Worm (Caenorhabditis elegans) whole organism, L4 larva: ENCODE measurements around the gene C17H12.8.
A peak's percentile ranks its signal among the peaks of the same experiment; 100 is the strongest.

ENCODE experiments used
- F44E2.7 ChIP-seq: fragments of 200-800 bp; sonication (Bioruptor generic); IDR thresholded peaks from 2 replicates; pipeline ENCODE4 v2.1.2; 2022; ENCODE audit warnings: missing genetic modification characterization, missing compliant biosample characterization
- R02D3.7 ChIP-seq: fragments of 150-350 bp; sonication (generic microtip); optimal IDR thresholded peaks from 3 replicates; lab custom pipeline; 2014; ENCODE audit warnings: missing biosample characterization, missing genetic modification characterization
- ZK546.5 ChIP-seq, 2 experiments: sonication (generic microtip); optimal IDR thresholded peaks; 2 replicates each; lab custom pipeline; 2017; ENCODE audit warnings: missing biosample characterization in 2 of 2, missing genetic modification characterization in 2 of 2
- aha-1 ChIP-seq: fragments of 150-350 bp; peaks from one replicate; lab custom pipeline; 2014; ENCODE audit warnings: missing biosample characterization, missing genetic modification characterization
- ceh-20 ChIP-seq: fragments of 200-800 bp; sonication (Bioruptor generic); IDR thresholded peaks from 2 replicates; pipeline ENCODE4 v1.3.6; 2022; ENCODE audit warnings: missing genetic modification reagents, missing genetic modification characterization, missing compliant biosample characterization
- ceh-44 ChIP-seq: fragments of 200-800 bp; sonication (Bioruptor generic); IDR thresholded peaks from 2 replicates; pipeline ENCODE4 v1.3.6; 2022; ENCODE audit warnings: missing genetic modification reagents, missing genetic modification characterization, missing compliant biosample characterization
- ceh-82 ChIP-seq: sonication (generic microtip); optimal IDR thresholded peaks from 2 replicates; lab custom pipeline; 2017; ENCODE audit warnings: missing biosample characterization, missing genetic modification characterization
- ctbp-1 ChIP-seq: fragments of 200-800 bp; sonication (Bioruptor generic); IDR thresholded peaks from 2 replicates; pipeline ENCODE4 v1.3.6; 2022; ENCODE audit warnings: missing genetic modification reagents, missing genetic modification characterization, missing compliant biosample characterization
- daf-16 ChIP-seq, 3 experiments: sonication (generic microtip); optimal IDR thresholded peaks; 2 replicates each; lab custom pipeline; 2016 to 2017; ENCODE audit warnings: missing genetic modification characterization in 3 of 3, missing genetic modification reagents in 3 of 3, mild to moderate bottlenecking in 2 of 3, missing compliant biosample characterization in 2 of 3, missing biosample characterization in 1 of 3, moderate library complexity in 1 of 3
- daf-8 ChIP-seq: fragments of 200-800 bp; sonication (Bioruptor generic); IDR thresholded peaks from 2 replicates; pipeline ENCODE4 v1.3.6; 2022; ENCODE audit warnings: missing genetic modification characterization, missing compliant biosample characterization
- dmd-6 ChIP-seq: fragments of 200-800 bp; sonication (Bioruptor generic); IDR thresholded peaks from 2 replicates; pipeline ENCODE4 v1.3.6; 2022; ENCODE audit warnings: missing genetic modification reagents, missing genetic modification characterization, missing compliant biosample characterization
- dmd-8 ChIP-seq: fragments of 200-800 bp; sonication (Bioruptor generic); IDR thresholded peaks from 2 replicates; pipeline ENCODE4 v1.3.6; 2022; ENCODE audit warnings: missing genetic modification characterization, missing compliant biosample characterization
- dve-1 ChIP-seq: sonication (generic microtip); optimal IDR thresholded peaks from 2 replicates; lab custom pipeline; 2017; ENCODE audit warnings: antibody characterized with exemption, mild to moderate bottlenecking, missing genetic modification characterization, missing compliant biosample characterization; ENCODE audit not compliant: insufficient read depth
- fos-1 ChIP-seq: fragments of 150-350 bp; optimal IDR thresholded peaks from 2 replicates; lab custom pipeline; 2014; ENCODE audit warnings: missing biosample characterization, missing genetic modification characterization
- hif-1 ChIP-seq, 2 experiments: sonication (generic microtip); optimal IDR thresholded peaks; 2 replicates each; lab custom pipeline; 2016 to 2017; ENCODE audit warnings: missing compliant biosample characterization in 2 of 2, missing genetic modification characterization in 2 of 2, missing genetic modification reagents in 2 of 2, missing genotype in 2 of 2, mild to moderate bottlenecking in 1 of 2
- hlh-11 ChIP-seq: fragments of 200-800 bp; sonication (Bioruptor generic); optimal IDR thresholded peaks from 2 replicates; lab custom pipeline; 2018; ENCODE audit warnings: mild to moderate bottlenecking, missing genetic modification characterization, missing compliant biosample characterization
- hlh-30 ChIP-seq: sonication (generic microtip); optimal IDR thresholded peaks from 2 replicates; lab custom pipeline; 2017; ENCODE audit warnings: antibody characterized with exemption, mild to moderate bottlenecking, missing genetic modification characterization, missing compliant biosample characterization; ENCODE audit not compliant: insufficient read depth
- hmg-1.1 ChIP-seq: fragments of 200-800 bp; sonication (Bioruptor generic); IDR thresholded peaks from 2 replicates; pipeline ENCODE4 v1.3.6; 2022; ENCODE audit warnings: missing genetic modification reagents, missing genetic modification characterization, missing compliant biosample characterization
- lin-29 ChIP-seq: fragments of 200-800 bp; sonication (Bioruptor generic); IDR thresholded peaks from 2 replicates; pipeline ENCODE4 v1.3.6; 2022; ENCODE audit warnings: missing genetic modification reagents, missing genetic modification characterization, missing compliant biosample characterization
- lin-38 ChIP-seq: fragments of 200-800 bp; sonication (Bioruptor generic); IDR thresholded peaks from 2 replicates; pipeline ENCODE4 v1.3.6; 2022; ENCODE audit warnings: missing genetic modification reagents, missing genetic modification characterization, missing compliant biosample characterization
- lir-3 ChIP-seq: sonication (generic microtip); optimal IDR thresholded peaks from 2 replicates; lab custom pipeline; 2016; ENCODE audit warnings: mild to moderate bottlenecking, missing genetic modification characterization, missing compliant biosample characterization
- mdt-29 ChIP-seq: fragments of 200-800 bp; sonication (Bioruptor generic); IDR thresholded peaks from 2 replicates; pipeline ENCODE4 v1.3.6; 2022; ENCODE audit warnings: missing genetic modification reagents, missing genetic modification characterization, missing compliant biosample characterization
- mxl-3 ChIP-seq: fragments of 200-800 bp; sonication (Bioruptor generic); optimal IDR thresholded peaks from 2 replicates; lab custom pipeline; 2018; ENCODE audit warnings: mild to moderate bottlenecking, missing genetic modification characterization, missing compliant biosample characterization
- nhr-102 ChIP-seq: sonication (generic microtip); optimal IDR thresholded peaks from 2 replicates; lab custom pipeline; 2016; ENCODE audit warnings: mild to moderate bottlenecking, missing genetic modification characterization, moderate library complexity, missing compliant biosample characterization
- nhr-28 ChIP-seq: fragments of 150-350 bp; optimal IDR thresholded peaks from 2 replicates; lab custom pipeline; 2014; ENCODE audit warnings: missing biosample characterization, missing genetic modification characterization
- nhr-48 ChIP-seq: sonication (generic microtip); optimal IDR thresholded peaks from 2 replicates; lab custom pipeline; 2016; ENCODE audit warnings: mild to moderate bottlenecking, missing genetic modification characterization, missing compliant biosample characterization
- nhr-6 ChIP-seq: fragments of 150-350 bp; optimal IDR thresholded peaks from 2 replicates; lab custom pipeline; 2014; ENCODE audit warnings: missing biosample characterization, missing genetic modification characterization
- nhr-77 ChIP-seq: fragments of 150-350 bp; optimal IDR thresholded peaks from 2 replicates; lab custom pipeline; 2014; ENCODE audit warnings: missing biosample characterization, missing genetic modification characterization
- php-3 ChIP-seq: fragments of 200-800 bp; sonication (Bioruptor generic); IDR thresholded peaks from 2 replicates; pipeline ENCODE4 v1.3.6; 2022; ENCODE audit warnings: missing genetic modification reagents, missing genetic modification characterization, missing compliant biosample characterization
- pqm-1 ChIP-seq: sonication (generic microtip); optimal IDR thresholded peaks from 2 replicates; lab custom pipeline; 2017; ENCODE audit warnings: missing biosample characterization, missing genetic modification characterization
- rbr-2 ChIP-seq: sonication (generic microtip); optimal IDR thresholded peaks from 2 replicates; lab custom pipeline; 2016; ENCODE audit warnings: missing genotype, missing genetic modification characterization, missing compliant biosample characterization
- tag-97 ChIP-seq: fragments of 200-800 bp; sonication (Bioruptor generic); IDR thresholded peaks from 2 replicates; pipeline ENCODE4 v1.3.6; 2022; ENCODE audit warnings: missing genetic modification characterization, missing compliant biosample characterization
- unc-130 ChIP-seq: sonication (generic microtip); optimal IDR thresholded peaks from 2 replicates; lab custom pipeline; 2016; ENCODE audit warnings: missing genetic modification reagents, missing genetic modification characterization, missing compliant biosample characterization
- unc-62 ChIP-seq, 3 experiments: fragments of 150-350 bp in 1 of 3; sonication (generic microtip); optimal IDR thresholded peaks in 2 of 3; peaks in 1 of 3; 1 replicate in 1 of 3; 2 replicates in 2 of 3; lab custom pipeline; 2014 to 2017; ENCODE audit warnings: missing biosample characterization in 3 of 3, missing genetic modification characterization in 3 of 3, missing genetic modification reagents in 3 of 3, missing genotype in 1 of 3
- vab-7 ChIP-seq: fragments of 200-800 bp; sonication (Bioruptor generic); IDR thresholded peaks from 2 replicates; pipeline ENCODE4 v1.3.6; 2022; ENCODE audit warnings: missing genetic modification reagents, missing genetic modification characterization, missing compliant biosample characterization
- zag-1 ChIP-seq: fragments of 150-350 bp; optimal IDR thresholded peaks from 2 replicates; lab custom pipeline; 2014; ENCODE audit warnings: missing biosample characterization, missing genetic modification characterization

C17H12.8 gene

DNA sequence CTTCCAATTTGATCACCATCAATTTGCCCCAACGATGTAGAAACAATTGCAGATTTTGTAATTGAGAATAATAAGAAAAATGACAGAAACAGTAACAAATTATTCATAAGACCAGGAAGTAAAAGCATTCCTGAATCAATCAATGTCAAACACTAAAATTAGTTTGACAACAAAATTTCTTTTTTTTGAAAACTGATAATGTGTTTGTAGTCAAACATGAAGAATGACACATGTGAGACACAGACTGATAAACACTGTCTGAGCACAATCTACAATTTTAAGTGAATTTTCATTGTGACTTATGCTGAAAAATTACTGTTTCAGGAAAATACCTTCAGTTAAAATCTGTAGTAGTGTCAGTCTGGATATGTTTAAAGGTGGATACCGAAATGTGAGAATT is 16.4 kb upstream of the C17H12.8 start, which contains the start of the genes cest-4 and C17H12.11:
cest-4 (minus strand) TSS at position 206 of the 400 bp plus-strand sequence.
C17H12.11 (plus strand) TSS at position 256 of the 400 bp plus-strand sequence.
- TF ChIP-seq ceh-44 (GFP tag; lab: Robert Waterston, UW) (no peak), daf-16 (GFP tag; optimal IDR thresholded peaks at IDR 0.05; lab: Kevin White, UChicago) (no peak), daf-16 (tag; optimal IDR thresholded peaks at IDR 0.05; lab: Kevin White, UChicago) (peak; percentile 93), nhr-48 (peak; percentile 9), fos-1 (tag; lab: Kevin White, UChicago) (no peak), aha-1 (peak; percentile 56), nhr-102 (no peak), hmg-1.1 (GFP tag; lab: Robert Waterston, UW) (no peak), ceh-20 (GFP tag; lab: Robert Waterston, UW) (peak; percentile 43; the same call in 1 of the 2 replicates), F44E2.7 (GFP tag; lab: Robert Waterston, UW) (no peak), dmd-6 (GFP tag; lab: Robert Waterston, UW) (peak; percentile 91), dve-1 (tag; lab: Kevin White, UChicago) (peak; percentile 79), php-3 (peak; percentile 91), zag-1 (no peak), mxl-3 (GFP tag; lab: Kevin White, UChicago) (peak; percentile 24), pqm-1 (peak; percentile 88), nhr-77 (peak; percentile 71), nhr-28 (tag; lab: Kevin White, UChicago) (peak; percentile 98), nhr-6 (tag; lab: Kevin White, UChicago) (peak; percentile 7), daf-8 (GFP tag; lab: Robert Waterston, UW) (no peak), hlh-11 (tag; lab: Kevin White, UChicago) (peak; percentile 73)

DNA sequence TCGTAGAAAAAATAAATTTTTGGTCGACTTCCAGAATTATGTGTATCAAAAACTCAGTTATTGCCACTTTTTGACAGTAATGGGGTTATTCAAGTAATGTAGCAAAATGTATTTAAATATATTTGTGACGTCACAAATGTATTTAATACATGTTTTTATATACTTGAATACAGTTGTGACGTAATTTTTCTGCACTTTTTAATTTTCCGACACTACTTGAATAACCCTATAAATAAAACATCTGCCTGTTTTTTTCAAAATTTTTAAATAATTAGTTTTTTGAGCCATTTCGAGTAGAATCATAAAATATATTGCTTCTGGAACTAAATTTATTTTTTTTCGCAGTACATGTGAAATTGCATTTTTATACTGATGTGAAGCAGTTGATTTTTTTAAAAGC is 15.2 kb upstream of the C17H12.8 start:
- TF ChIP-seq nhr-102 (no peak), mdt-29 (GFP tag; lab: Robert Waterston, UW) (no peak), vab-7 (GFP tag; lab: Robert Waterston, UW) (no peak), lin-29 (GFP tag; lab: Robert Waterston, UW) (no peak), rbr-2 (tag; lab: Kevin White, UChicago) (no peak)

DNA sequence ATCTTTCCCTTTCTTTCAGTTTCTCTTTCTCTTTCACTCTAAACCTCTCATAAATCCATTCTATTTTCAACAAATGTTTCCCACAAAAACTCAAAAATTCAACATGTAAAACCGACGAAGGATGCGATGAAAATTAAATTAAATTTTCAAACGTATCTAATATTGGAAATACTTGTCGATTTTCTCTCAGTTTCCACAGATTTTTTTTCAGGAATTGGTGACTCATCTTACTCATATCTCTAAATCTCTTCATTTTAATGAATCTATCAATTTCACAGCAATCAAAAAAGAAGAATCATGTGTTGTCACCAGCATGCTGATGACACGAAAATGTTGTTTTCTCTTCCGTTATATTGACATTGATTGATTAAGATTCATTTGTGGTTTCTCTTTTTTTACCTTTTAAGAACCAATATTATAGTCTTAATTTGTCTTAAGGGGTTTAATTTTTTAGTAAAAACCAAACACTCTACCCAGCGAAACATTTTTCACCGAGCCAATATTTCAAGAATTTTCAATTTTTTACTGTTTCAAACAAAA is 14.6 kb upstream of the C17H12.8 start:
- TF ChIP-seq fos-1 (tag; lab: Kevin White, UChicago) (peak; percentile 47), daf-16 (GFP tag; optimal IDR thresholded peaks at IDR 0.05; lab: Kevin White, UChicago) (peak in 1 of 2 experiments; percentile 3), daf-16 (tag; optimal IDR thresholded peaks at IDR 0.05; lab: Kevin White, UChicago) (no peak), dmd-8 (GFP tag; lab: Robert Waterston, UW) (no peak), ctbp-1 (GFP tag; lab: Robert Waterston, UW) (no peak), hmg-1.1 (GFP tag; lab: Robert Waterston, UW) (no peak), lin-38 (GFP tag; lab: Robert Waterston, UW) (no peak), unc-130 (no peak), R02D3.7 (tag; lab: Kevin White, UChicago) (no peak), ZK546.5 (tag; optimal IDR thresholded peaks at IDR 0.05; lab: Kevin White, UChicago) (no peak), nhr-28 (tag; lab: Kevin White, UChicago) (peak; percentile 3), lir-3 (tag; lab: Kevin White, UChicago) (no peak), hlh-30 (peak; percentile 37), hif-1 (tag; optimal IDR thresholded peaks at IDR 0.05; lab: Kevin White, UChicago) (no peak)

DNA sequence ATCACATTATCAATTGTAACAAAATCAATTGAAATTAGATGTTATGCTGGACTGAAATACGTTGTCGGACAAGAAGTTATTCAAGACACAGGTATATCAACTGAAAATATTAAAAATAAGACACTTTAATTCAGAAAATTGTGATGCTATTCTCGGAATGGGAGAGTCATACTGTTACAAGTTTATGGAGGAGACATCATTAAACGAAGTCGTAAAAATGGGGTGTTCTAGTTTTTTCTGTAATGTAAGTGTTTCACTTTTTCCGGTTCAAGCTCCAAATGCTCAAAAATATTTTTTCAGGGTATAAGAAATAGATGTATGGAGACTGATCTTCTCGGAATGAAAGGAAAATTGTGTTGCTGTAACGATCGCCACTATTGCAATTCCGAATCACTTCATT is 13.7 kb upstream of the C17H12.8 start, which contains the start of gene C17H12.37:
C17H12.37 (plus strand) TSS at position 301 of the 400 bp plus-strand sequence.
- TF ChIP-seq fos-1 (tag; lab: Kevin White, UChicago): no peak
- no peak for TF ChIP-seq nhr-77
- peak in 1 of 2 experiments; percentile 39 for TF ChIP-seq unc-62 (GFP tag; optimal IDR thresholded peaks at IDR 0.05 in 1 of 2; lab: Kevin White, UChicago)
- no peak for TF ChIP-seq unc-62 (tag; optimal IDR thresholded peaks at IDR 0.05; lab: Kevin White, UChicago)
- no peak for TF ChIP-seq ceh-82 (tag; lab: Kevin White, UChicago)
- TF ChIP-seq aha-1: peak; percentile 14
- TF ChIP-seq tag-97 (GFP tag; lab: Robert Waterston, UW): no peak
